Fruit fly (Drosophila melanogaster) whole organism, embryonic: ENCODE measurements around the gene Ir68b.
A peak's percentile ranks its signal among the peaks of the same experiment; 100 is the strongest.

ENCODE experiments used
- Awh ChIP-seq: fragments of 200-800 bp; sonication (Bioruptor generic); IDR thresholded peaks from 2 replicates; pipeline ENCODE4, ENCODE4 v1.3.6; 2022; ENCODE audit warnings: missing biosample characterization, missing genetic modification characterization
- B-H1 ChIP-seq: fragments of 200-800 bp; sonication (Bioruptor generic); IDR thresholded peaks from 3 replicates; pipeline ENCODE4 v1.3.6; 2022; ENCODE audit warnings: missing biosample characterization, missing genetic modification characterization
- C15 ChIP-seq: fragments of 200-800 bp; sonication (Bioruptor generic); IDR thresholded peaks from 3 replicates; pipeline ENCODE4 v1.3.6; 2022; ENCODE audit warnings: missing biosample characterization, missing genetic modification characterization
- CG1024 ChIP-seq: fragments of 200-800 bp; sonication (Bioruptor generic); IDR thresholded peaks from 2 replicates; pipeline ENCODE4 v1.3.6; 2022; ENCODE audit warnings: missing biosample characterization, missing genetic modification characterization
- CG10366 ChIP-seq: fragments of 200-800 bp; sonication (Bioruptor generic); IDR thresholded peaks from 2 replicates; pipeline ENCODE4 v1.3.6; 2022; ENCODE audit warnings: missing biosample characterization, missing genetic modification characterization
- CG1233 ChIP-seq: fragments of 200-800 bp; sonication (Bioruptor generic); optimal IDR thresholded peaks from 4 replicates; lab custom pipeline; 2018; ENCODE audit warnings: missing biosample characterization, mild to moderate bottlenecking, missing genetic modification characterization
- CG14441 ChIP-seq: fragments of 200-800 bp; sonication (Bioruptor generic); IDR thresholded peaks from 2 replicates; pipeline ENCODE4 v1.3.6; 2022; ENCODE audit warnings: missing biosample characterization, missing genetic modification characterization
- CG15601 ChIP-seq: fragments of 200-800 bp; sonication (Bioruptor generic); optimal IDR thresholded peaks from 3 replicates; lab custom pipeline; 2019; ENCODE audit warnings: missing biosample characterization, mild to moderate bottlenecking, missing genetic modification characterization, moderate library complexity
- CG16813 ChIP-seq: fragments of 200-800 bp; sonication (Bioruptor generic); IDR thresholded peaks from 3 replicates; pipeline ENCODE4 v1.3.6; 2022; ENCODE audit warnings: missing biosample characterization, missing genetic modification characterization; ENCODE audit not compliant: partially characterized antibody
- CG16863 ChIP-seq: fragments of 200-800 bp; sonication (Bioruptor generic); optimal IDR thresholded peaks from 3 replicates; lab custom pipeline; 2016; ENCODE audit warnings: missing biosample characterization, missing genetic modification characterization
- CG17359 ChIP-seq: fragments of 200-800 bp; sonication (Bioruptor generic); optimal IDR thresholded peaks from 3 replicates; lab custom pipeline; 2018; ENCODE audit warnings: missing biosample characterization, mild to moderate bottlenecking, missing genetic modification characterization, moderate library complexity
- CG17385 ChIP-seq: fragments of 200-800 bp; sonication (Bioruptor generic); optimal IDR thresholded peaks from 3 replicates; lab custom pipeline; 2018; ENCODE audit warnings: missing biosample characterization, mild to moderate bottlenecking, missing genetic modification characterization
- CG17568 ChIP-seq: fragments of 200-800 bp; sonication (Bioruptor generic); optimal IDR thresholded peaks from 2 replicates; lab custom pipeline; 2018; ENCODE audit warnings: missing biosample characterization, mild to moderate bottlenecking, missing genetic modification characterization, moderate library complexity
- CG17612 ChIP-seq: fragments of 200-800 bp; sonication (Bioruptor generic); IDR thresholded peaks from 2 replicates; pipeline ENCODE4 v1.3.6; 2022; ENCODE audit warnings: missing biosample characterization, missing genetic modification characterization
- CG17912 ChIP-seq: fragments of 200-800 bp; sonication (Bioruptor generic); optimal IDR thresholded peaks from 2 replicates; lab custom pipeline; 2018; ENCODE audit warnings: missing biosample characterization, mild to moderate bottlenecking, missing genetic modification characterization
- CG18262 ChIP-seq: fragments of 200-800 bp; optimal IDR thresholded peaks from 3 replicates; lab custom pipeline; 2019; ENCODE audit warnings: missing biosample characterization, mild to moderate bottlenecking, missing genetic modification characterization, moderate library complexity
- CG18764 ChIP-seq: fragments of 200-800 bp; sonication (Bioruptor generic); optimal IDR thresholded peaks from 3 replicates; lab custom pipeline; 2016; ENCODE audit warnings: missing biosample characterization, missing genetic modification characterization
- CG2678 ChIP-seq: fragments of 200-800 bp; sonication (Bioruptor generic); optimal IDR thresholded peaks from 3 replicates; lab custom pipeline; 2019; ENCODE audit warnings: missing biosample characterization, mild to moderate bottlenecking, missing genetic modification characterization, moderate library complexity
- CG3726 ChIP-seq: fragments of 200-800 bp; sonication (Bioruptor generic); IDR thresholded peaks from 3 replicates; pipeline ENCODE4, ENCODE4 v1.3.6; 2022; ENCODE audit warnings: missing biosample characterization, missing genetic modification characterization
- CG3995 ChIP-seq: fragments of 200-800 bp; sonication (Bioruptor generic); optimal IDR thresholded peaks from 3 replicates; lab custom pipeline; 2016; ENCODE audit warnings: missing biosample characterization, missing genetic modification characterization
- CG4424 ChIP-seq: fragments of 200-800 bp; sonication (Bioruptor generic); optimal IDR thresholded peaks from 3 replicates; lab custom pipeline; 2016; ENCODE audit warnings: missing biosample characterization, missing genetic modification characterization
- CG8089 ChIP-seq: fragments of 200-800 bp; sonication (Bioruptor generic); optimal IDR thresholded peaks from 3 replicates; lab custom pipeline; 2016; ENCODE audit warnings: missing biosample characterization, missing genetic modification characterization
- CHES-1-like ChIP-seq: fragments of 200-800 bp; sonication (Bioruptor generic); optimal IDR thresholded peaks from 2 replicates; lab custom pipeline; 2016; ENCODE audit warnings: missing biosample characterization, missing genetic modification characterization
- Camta ChIP-seq: fragments of 200-800 bp; sonication (Bioruptor generic); optimal IDR thresholded peaks from 2 replicates; lab custom pipeline; 2016; ENCODE audit warnings: missing biosample characterization, missing genetic modification characterization
- Chrac-16 ChIP-seq: fragments of 200-800 bp; sonication (Bioruptor generic); optimal IDR thresholded peaks from 3 replicates; lab custom pipeline; 2016; ENCODE audit warnings: missing biosample characterization, missing genetic modification characterization
- Doc3 ChIP-seq: fragments of 200-800 bp; sonication (Bioruptor generic); IDR thresholded peaks from 3 replicates; pipeline ENCODE4 v1.3.6; 2022; ENCODE audit warnings: missing biosample characterization, missing genetic modification characterization; ENCODE audit not compliant: partially characterized antibody
- HLH54F ChIP-seq: fragments of 200-800 bp; sonication (Bioruptor generic); optimal IDR thresholded peaks from 3 replicates; lab custom pipeline; 2016; ENCODE audit warnings: missing biosample characterization, missing genetic modification characterization
- MTF-1 ChIP-seq: fragments of 200-800 bp; sonication (Bioruptor generic); optimal IDR thresholded peaks from 2 replicates; lab custom pipeline; 2018; ENCODE audit warnings: missing biosample characterization, mild to moderate bottlenecking, missing genetic modification characterization, borderline replicate concordance
- Neu2 ChIP-seq: fragments of 200-800 bp; sonication (Bioruptor generic); optimal IDR thresholded peaks from 3 replicates; lab custom pipeline; 2016; ENCODE audit warnings: missing biosample characterization, missing genetic modification characterization, borderline replicate concordance
- Nf-YA ChIP-seq: fragments of 200-800 bp; sonication (Bioruptor generic); IDR thresholded peaks from 2 replicates; pipeline ENCODE4 v1.3.6; 2022; ENCODE audit warnings: missing biosample characterization, missing genetic modification characterization
- Rfx ChIP-seq: fragments of 200-800 bp; sonication (Bioruptor generic); IDR thresholded peaks from 2 replicates; pipeline ENCODE4 v1.3.6; 2022; ENCODE audit warnings: missing biosample characterization, missing genetic modification characterization
- Xbp1 ChIP-seq: fragments of 200-800 bp; sonication (Bioruptor generic); optimal IDR thresholded peaks from 3 replicates; lab custom pipeline; 2016; ENCODE audit warnings: missing biosample characterization, mild to moderate bottlenecking, missing genetic modification characterization
- YL-1 ChIP-seq: fragments of 200-800 bp; sonication (Bioruptor generic); optimal IDR thresholded peaks from 3 replicates; lab custom pipeline; 2017; ENCODE audit warnings: missing biosample characterization, mild to moderate bottlenecking, missing genetic modification characterization
- amos ChIP-seq: fragments of 200-800 bp; sonication (Bioruptor generic); IDR thresholded peaks from 2 replicates; pipeline ENCODE4 v1.3.6; 2022; ENCODE audit warnings: missing biosample characterization, missing genetic modification characterization; ENCODE audit not compliant: partially characterized antibody
- aop ChIP-seq: fragments of 200-800 bp; sonication (Bioruptor generic); IDR thresholded peaks from 2 replicates; pipeline ENCODE4 v1.3.6; 2022; ENCODE audit warnings: missing biosample characterization, missing genetic modification characterization
- az2 ChIP-seq: fragments of 200-800 bp; sonication (Bioruptor generic); optimal IDR thresholded peaks from 3 replicates; lab custom pipeline; 2016; ENCODE audit warnings: missing biosample characterization, missing genetic modification characterization
- cad ChIP-seq: fragments of >200 bp; optimal IDR thresholded peaks from 2 replicates; lab custom pipeline; 2017; ENCODE audit warnings: missing biosample characterization, missing genetic modification characterization
- croc ChIP-seq: fragments of 200-800 bp; sonication (Bioruptor generic); conservative IDR thresholded peaks from 3 replicates; pipeline ENCODE4 v1.3.6; 2022; ENCODE audit warnings: missing biosample characterization, missing genetic modification characterization
- dmrt99B ChIP-seq: fragments of 200-800 bp; sonication (Bioruptor generic); optimal IDR thresholded peaks from 2 replicates; lab custom pipeline; 2018; ENCODE audit warnings: missing biosample characterization, mild to moderate bottlenecking, missing genetic modification characterization, moderate library complexity
- fd102C ChIP-seq: fragments of 200-800 bp; sonication (Bioruptor generic); optimal IDR thresholded peaks from 2 replicates; lab custom pipeline; 2018; ENCODE audit warnings: missing biosample characterization, mild to moderate bottlenecking, missing genetic modification characterization, moderate library complexity
- fd3F ChIP-seq: fragments of 200-800 bp; sonication (Bioruptor generic); optimal IDR thresholded peaks from 2 replicates; lab custom pipeline; 2018; ENCODE audit warnings: missing biosample characterization, mild to moderate bottlenecking, missing genetic modification characterization, moderate library complexity
- hbn ChIP-seq: fragments of 200-800 bp; sonication (Bioruptor generic); IDR thresholded peaks from 2 replicates; pipeline ENCODE4 v1.3.6; 2022; ENCODE audit warnings: missing biosample characterization, missing genetic modification characterization; ENCODE audit not compliant: partially characterized antibody
- insv ChIP-seq, 2 experiments: fragments of 200-800 bp; sonication (Bioruptor generic); optimal IDR thresholded peaks; 3 replicates each; lab custom pipeline; 2016 to 2018; ENCODE audit warnings: missing biosample characterization in 2 of 2, missing genetic modification characterization in 2 of 2
- mirr ChIP-seq: fragments of 200-800 bp; sonication (Bioruptor generic); optimal IDR thresholded peaks from 3 replicates; lab custom pipeline; 2018; ENCODE audit warnings: missing biosample characterization, mild to moderate bottlenecking, missing genetic modification characterization
- nau ChIP-seq: fragments of 200-800 bp; sonication (Bioruptor generic); optimal IDR thresholded peaks from 3 replicates; lab custom pipeline; 2017; ENCODE audit warnings: missing biosample characterization, mild to moderate bottlenecking, missing genetic modification characterization, missing genetic modification reagents
- pfk ChIP-seq: fragments of 200-800 bp; sonication (Bioruptor generic); optimal IDR thresholded peaks from 2 replicates; lab custom pipeline; 2018; ENCODE audit warnings: missing biosample characterization, mild to moderate bottlenecking, missing genetic modification characterization, moderate library complexity
- psq ChIP-seq: fragments of 200-800 bp; sonication (Bioruptor generic); optimal IDR thresholded peaks from 2 replicates; lab custom pipeline; 2017; ENCODE audit warnings: missing biosample characterization, missing genetic modification characterization
- sc ChIP-seq, 3 experiments: fragments of >200 bp in 2 of 3; fragments of 200-800 bp in 1 of 3; sonication (Bioruptor generic) in 1 of 3; optimal IDR thresholded peaks; 2 replicates in 2 of 3; 3 replicates in 1 of 3; lab custom pipeline; 2017; ENCODE audit warnings: mild to moderate bottlenecking in 1 of 3, missing biosample characterization in 1 of 3, missing genetic modification characterization in 1 of 3, missing genetic modification reagents in 1 of 3
- vnd ChIP-seq: fragments of 200-800 bp; sonication (Bioruptor generic); IDR thresholded peaks from 3 replicates; pipeline ENCODE4 v1.3.6; 2022; ENCODE audit warnings: missing biosample characterization, missing genetic modification characterization; ENCODE audit not compliant: partially characterized antibody
- zf30C ChIP-seq: fragments of 200-800 bp; sonication (Bioruptor generic); optimal IDR thresholded peaks from 3 replicates; lab custom pipeline; 2018; ENCODE audit warnings: missing biosample characterization, mild to moderate bottlenecking, missing genetic modification characterization

Gene Ir68b

dm6 chr3L:12136630-12137029 is 9.4 kb upstream of the Ir68b start, which contains the start of the genes CG5645 and Atg12 (continued):
- TF ChIP-seq CG4424 (peak; percentile 49), sc (optimal IDR thresholded peaks at IDR 0.05; lab: Kevin White, UChicago) (no peak), sc (GFP tag; optimal IDR thresholded peaks at IDR 0.05; lab: Kevin White, UChicago) (no peak), B-H1 (GFP tag; lab: Robert Waterston, UW) (no peak), Nf-YA (GFP tag; lab: Robert Waterston, UW) (peak; percentile 21; the same call in 1 of the 2 replicates), CG14441 (peak; percentile 51; the same call in 1 of the 2 replicates), CG3726 (GFP tag; lab: Robert Waterston, UW) (no peak), CG18262 (tag; lab: Kevin White, UChicago) (peak; percentile 63), Awh (GFP tag; lab: Robert Waterston, UW) (peak; percentile 53; the same call in 1 of the 2 replicates), CG17359 (peak; percentile 66), hbn (GFP tag; lab: Robert Waterston, UW) (peak; percentile 69), nau (no peak), CG17385 (peak; percentile 37), fd102C (GFP tag; lab: Kevin White, UChicago) (no peak), insv (GFP tag; optimal IDR thresholded peaks at IDR 0.05; lab: Kevin White, UChicago) (no peak), mirr (GFP tag; lab: Kevin White, UChicago) (no peak), C15 (no peak), CG10366 (GFP tag; lab: Robert Waterston, UW) (peak; percentile 11; the same call in 1 of the 2 replicates), croc (GFP tag; lab: Robert Waterston, UW) (no peak), CG1233 (GFP tag; lab: Kevin White, UChicago) (no peak), YL-1 (GFP tag; lab: Kevin White, UChicago) (peak; percentile 22), aop (GFP tag; lab: Robert Waterston, UW) (no peak), CG17568 (no peak), CG1024 (GFP tag; lab: Robert Waterston, UW) (peak; percentile 35; the same call in 1 of the 2 replicates), Xbp1 (GFP tag; lab: Kevin White, UChicago) (peak; percentile 10), zf30C (GFP tag; lab: Kevin White, UChicago) (no peak), psq (no peak), az2 (GFP tag; lab: Kevin White, UChicago) (peak; percentile 49), Camta (GFP tag; lab: Kevin White, UChicago) (no peak), vnd (GFP tag; lab: Robert Waterston, UW) (peak; percentile 74), Rfx (peak; percentile 69; the same call in 1 of the 2 replicates), CG16863 (GFP tag; lab: Kevin White, UChicago) (no peak), CG8089 (GFP tag; lab: Kevin White, UChicago) (no peak), CG16813 (GFP tag; lab: Robert Waterston, UW) (peak; percentile 74), CG15601 (tag; lab: Kevin White, UChicago) (peak; percentile 16), CHES-1-like (no peak), CG18764 (GFP tag; lab: Kevin White, UChicago) (peak; percentile 58), CG17612 (GFP tag; lab: Robert Waterston, UW) (no peak), CG3995 (GFP tag; lab: Kevin White, UChicago) (peak; percentile 81), HLH54F (GFP tag; lab: Kevin White, UChicago) (no peak), Doc3 (peak; percentile 88), CG2678 (tag; lab: Kevin White, UChicago) (peak; percentile 46), fd3F (peak; percentile 8), pfk (GFP tag; lab: Kevin White, UChicago) (no peak), amos (GFP tag; lab: Robert Waterston, UW) (peak; percentile 78), cad (GFP tag; lab: Kevin White, UChicago) (no peak), CG17912 (GFP tag; lab: Kevin White, UChicago) (no peak), Chrac-16 (peak; percentile 45), dmrt99B (tag; lab: Kevin White, UChicago) (peak; percentile 51), MTF-1 (no peak), Neu2 (GFP tag; lab: Kevin White, UChicago) (no peak)
